Fruit fly (Drosophila melanogaster): ENCODE measurements around the gene spi.

spi gene

dm6 chr2L:19565233-19565898 is 11.7 kb downstream of the spi start, which contains the start of gene CG13077 (continued):
- TF ChIP-seq CG5245 (GFP tag; optimal IDR thresholded peaks at IDR 0.05) (no peak), CG43689 (GFP tag; IDR thresholded peaks at IDR 0.05) (no peak), CG10979 (tag; optimal IDR thresholded peaks at IDR 0.05) (no peak), Doc2 (GFP tag; IDR thresholded peaks at IDR 0.05) (no peak), Ets97D (GFP tag; optimal IDR thresholded peaks at IDR 0.05) (no peak), amos (GFP tag; IDR thresholded peaks at IDR 0.05; ENCODE audit: partially characterized antibody) (peak; percentile 40; the same call in 1 of the 2 replicates), CG16863 (GFP tag; optimal IDR thresholded peaks at IDR 0.05) (no peak), CG3995 (GFP tag; optimal IDR thresholded peaks at IDR 0.05) (no peak), CG3847 (GFP tag; IDR thresholded peaks at IDR 0.05) (no peak), pan (optimal IDR thresholded peaks at IDR 0.05) (no peak), pan (GFP tag; optimal IDR thresholded peaks at IDR 0.05 in 1 of 2, IDR thresholded peaks at IDR 0.05 in 1 of 2) (no peak), zen (tag; optimal IDR thresholded peaks at IDR 0.05) (no peak), Abd-B (GFP tag; optimal IDR thresholded peaks at IDR 0.05) (peak; percentile 2), trem (tag; optimal IDR thresholded peaks at IDR 0.05) (peak; percentile 14), Xrp1 (GFP tag; IDR thresholded peaks at IDR 0.05) (no peak), CG30403 (GFP tag; optimal IDR thresholded peaks at IDR 0.05) (no peak), CG9817 (tag; optimal IDR thresholded peaks at IDR 0.05) (no peak), CG33557 (GFP tag; optimal IDR thresholded peaks at IDR 0.05) (no peak), cad (GFP tag; optimal IDR thresholded peaks at IDR 0.05) (no peak), GATAe (GFP tag; conservative IDR thresholded peaks at IDR 0.05) (no peak), Deaf1 (tag; optimal IDR thresholded peaks at IDR 0.05) (no peak), CG15479 (GFP tag; optimal IDR thresholded peaks at IDR 0.05) (no peak), CG1024 (GFP tag; IDR thresholded peaks at IDR 0.05) (no peak), CG6175 (GFP tag; IDR thresholded peaks at IDR 0.05) (no peak), tio (GFP tag; optimal IDR thresholded peaks at IDR 0.05) (no peak), fu2 (GFP tag; optimal IDR thresholded peaks at IDR 0.05) (no peak), Neu2 (GFP tag; optimal IDR thresholded peaks at IDR 0.05; ENCODE audit: borderline replicate concordance) (no peak), CG8924 (tag; optimal IDR thresholded peaks at IDR 0.05) (no peak), slp2 (GFP tag; optimal IDR thresholded peaks at IDR 0.05) (no peak), wdn (GFP tag; IDR thresholded peaks at IDR 0.05) (no peak), ken (GFP tag; IDR thresholded peaks at IDR 0.05) (no peak), toy (GFP tag; IDR thresholded peaks at IDR 0.05) (no peak), CG12391 (tag; optimal IDR thresholded peaks at IDR 0.05) (no peak), mam (GFP tag; optimal IDR thresholded peaks at IDR 0.05) (no peak), CG17802 (tag; optimal IDR thresholded peaks at IDR 0.05) (no peak), CG10366 (GFP tag; IDR thresholded peaks at IDR 0.05) (no peak), CG9437 (GFP tag; optimal IDR thresholded peaks at IDR 0.05) (peak; percentile 98), bowl (GFP tag; IDR thresholded peaks at IDR 0.05) (no peak), CG6654 (GFP tag; optimal IDR thresholded peaks at IDR 0.05) (no peak), sens-2 (GFP tag; IDR thresholded peaks at IDR 0.05) (no peak), C15 (GFP tag; IDR thresholded peaks at IDR 0.05) (no peak), sqz (GFP tag; optimal IDR thresholded peaks at IDR 0.05) (no peak), CG12299 (tag; optimal IDR thresholded peaks at IDR 0.05) (no peak), Ptx1 (GFP tag; IDR thresholded peaks at IDR 0.05) (no peak), pum (GFP tag; optimal IDR thresholded peaks at IDR 0.05) (no peak), ssp (GFP tag; IDR thresholded peaks at IDR 0.05) (no peak), slbo (GFP tag; IDR thresholded peaks at IDR 0.05) (no peak), H15 (GFP tag; IDR thresholded peaks at IDR 0.05) (no peak), phol (tag; optimal IDR thresholded peaks at IDR 0.05) (no peak), CG5953 (GFP tag; IDR thresholded peaks at IDR 0.05) (no peak), Six4 (GFP tag; optimal IDR thresholded peaks at IDR 0.05) (no peak), CG18476 (GFP tag; optimal IDR thresholded peaks at IDR 0.05) (no peak)
